Worm (Caenorhabditis elegans) whole organism, L4 larva: Measurements from ENCODE around the gene fat-6.
A peak's percentile ranks its signal among the peaks of the same experiment; 100 is the strongest.

ENCODE experiments used
- ZK546.5 ChIP-seq, 2 experiments: sonication (generic microtip); optimal IDR thresholded peaks; 2 replicates each; lab custom pipeline; 2017; ENCODE audit warnings: missing biosample characterization in 2 of 2, missing genetic modification characterization in 2 of 2
- ceh-82 ChIP-seq: sonication (generic microtip); optimal IDR thresholded peaks from 2 replicates; lab custom pipeline; 2017; ENCODE audit warnings: missing biosample characterization, missing genetic modification characterization
- egl-27 ChIP-seq: sonication (generic microtip); optimal IDR thresholded peaks from 3 replicates; lab custom pipeline; 2017; ENCODE audit warnings: missing biosample characterization, missing genetic modification reagents, missing genetic modification characterization
- nhr-237 ChIP-seq: sonication (generic microtip); optimal IDR thresholded peaks from 2 replicates; lab custom pipeline; 2017; ENCODE audit warnings: missing biosample characterization, missing genetic modification characterization
- nhr-41 ChIP-seq: fragments of 200-800 bp; sonication (Bioruptor generic); IDR thresholded peaks from 2 replicates; pipeline ENCODE4 v1.3.6; 2022; ENCODE audit warnings: missing genetic modification reagents, missing genetic modification characterization, missing compliant biosample characterization
- nhr-42 ChIP-seq: fragments of 200-800 bp; sonication (Bioruptor generic); IDR thresholded peaks from 2 replicates; pipeline ENCODE4 v1.3.6; 2022; ENCODE audit warnings: missing genetic modification characterization, missing compliant biosample characterization
- nhr-77 ChIP-seq: fragments of 150-350 bp; optimal IDR thresholded peaks from 2 replicates; lab custom pipeline; 2014; ENCODE audit warnings: missing biosample characterization, missing genetic modification characterization
- pha-4 ChIP-seq, 2 experiments: fragments of 150-350 bp in 1 of 2; fragments of 200-800 bp in 1 of 2; sonication (Bioruptor generic) in 1 of 2; IDR thresholded peaks in 1 of 2; optimal IDR thresholded peaks in 1 of 2; 2 replicates each; pipeline versions ENCODE4 v1.3.6 to Lab custom; 2014 to 2022; ENCODE audit warnings: missing genetic modification characterization in 2 of 2, missing genetic modification reagents in 2 of 2, missing biosample characterization in 1 of 2, missing compliant biosample characterization in 1 of 2
- snpc-4 ChIP-seq: fragments of 150-350 bp; optimal IDR thresholded peaks from 2 replicates; lab custom pipeline; 2014; ENCODE audit warnings: missing biosample characterization, missing genetic modification characterization
- zag-1 ChIP-seq: fragments of 150-350 bp; optimal IDR thresholded peaks from 2 replicates; lab custom pipeline; 2014; ENCODE audit warnings: missing biosample characterization, missing genetic modification characterization

ce11 chrIV:11928388-11928787, 12.9 kb upstream of the fat-6 start:
- TF ChIP-seq egl-27 (tag; lab: Kevin White, UChicago) = no peak
- no peak for TF ChIP-seq nhr-77 (tag; lab: Kevin White, UChicago)
- no peak for TF ChIP-seq ZK546.5 (tag; optimal IDR thresholded peaks at IDR 0.05; lab: Kevin White, UChicago)
- no peak for TF ChIP-seq pha-4 (GFP tag; IDR thresholded peaks at IDR 0.05; lab: Robert Waterston, UW)
- no peak for TF ChIP-seq pha-4 (tag; optimal IDR thresholded peaks at IDR 0.05; lab: Kevin White, UChicago)
- no peak for TF ChIP-seq ceh-82 (tag; lab: Kevin White, UChicago)
- no peak for TF ChIP-seq nhr-237 (tag; lab: Kevin White, UChicago)
- 0 out of 2 replicates have a peak, but pooled peaks have one; percentile 38 for TF ChIP-seq nhr-41
- peak; percentile 70; the same call in 1 of the 2 replicates for TF ChIP-seq nhr-42 (GFP tag; lab: Robert Waterston, UW)
- TF ChIP-seq zag-1 (tag; lab: Kevin White, UChicago) = no peak
- TF ChIP-seq snpc-4 (tag; lab: Kevin White, UChicago) = no peak
